Worm (Caenorhabditis elegans): ENCODE measurements around the gene egl-4.

egl-4 gene

ce11 chrIV:1908467-1908866 is 60.6 kb downstream of the egl-4 start:
- TF ChIP-seq unc-86 (tag; optimal IDR thresholded peaks at IDR 0.05): peak; percentile 10
- TF ChIP-seq T23F11.4 (GFP tag; optimal IDR thresholded peaks at IDR 0.05): peak; percentile 23
- peak; percentile 39 for TF ChIP-seq ref-2 (tag; optimal IDR thresholded peaks at IDR 0.05)
- TF ChIP-seq ahr-1 (tag; optimal IDR thresholded peaks at IDR 0.05): no peak
- TF ChIP-seq fkh-6 (tag; optimal IDR thresholded peaks at IDR 0.05): no peak
- peak; percentile 34 for TF ChIP-seq tbx-2 (tag; optimal IDR thresholded peaks at IDR 0.05)
- no peak for TF ChIP-seq hlh-13 (GFP tag; optimal IDR thresholded peaks at IDR 0.05)
- peak; percentile 68 for TF ChIP-seq ceh-31 (tag; optimal IDR thresholded peaks at IDR 0.05)
- peak; percentile 28 for TF ChIP-seq ceh-6 (GFP tag; optimal IDR thresholded peaks at IDR 0.05)

ce11 chrIV:1908921-1909320 is 61.0 kb downstream of the egl-4 start:
- TF ChIP-seq ceh-48 (tag; optimal IDR thresholded peaks at IDR 0.05) (no peak), ceh-2 (tag; optimal IDR thresholded peaks at IDR 0.05) (no peak), F13H6.1 (tag; optimal IDR thresholded peaks at IDR 0.05) (no peak), fax-1 (tag; optimal IDR thresholded peaks at IDR 0.05) (no peak), hlh-15 (tag; optimal IDR thresholded peaks at IDR 0.05) (no peak), elt-4 (tag; optimal IDR thresholded peaks at IDR 0.05) (no peak), gmeb-2 (tag; optimal IDR thresholded peaks at IDR 0.05) (no peak), pqm-1 (tag; optimal IDR thresholded peaks at IDR 0.05) (no peak), ceh-34 (tag; optimal IDR thresholded peaks at IDR 0.05) (no peak), ceh-6 (GFP tag; optimal IDR thresholded peaks at IDR 0.05) (no peak), hlh-30 (tag; optimal IDR thresholded peaks at IDR 0.05; ENCODE audit: insufficient read depth) (no peak), C08G9.2 (tag; optimal IDR thresholded peaks at IDR 0.05) (no peak)

ce11 chrIV:1911273-1911672 is 63.4 kb downstream of the egl-4 start:
- TF ChIP-seq T23F11.4 (GFP tag; optimal IDR thresholded peaks at IDR 0.05) (peak; percentile 10), tbx-2 (tag; optimal IDR thresholded peaks at IDR 0.05) (peak; percentile 0), pqm-1 (tag; optimal IDR thresholded peaks at IDR 0.05) (no peak), rnt-1 (tag; optimal IDR thresholded peaks at IDR 0.05) (peak; percentile 87)

- TF ChIP-seq tbx-2 (tag; optimal IDR thresholded peaks at IDR 0.05): no peak
- TF ChIP-seq dve-1 (tag; optimal IDR thresholded peaks at IDR 0.05): no peak
- no peak for TF ChIP-seq ttx-3 (tag; optimal IDR thresholded peaks at IDR 0.05)
- no peak for TF ChIP-seq hlh-6 (tag; optimal IDR thresholded peaks at IDR 0.05)
- TF ChIP-seq fkh-10 (GFP tag; optimal IDR thresholded peaks at IDR 0.05): no peak
Observed at ce11 chrIV:1914900-1915299, 67.0 kb downstream of the egl-4 start.

ce11 chrIV:1915549-1915948 is 67.7 kb downstream of the egl-4 start:
- TF ChIP-seq pqm-1 (tag; optimal IDR thresholded peaks at IDR 0.05): no peak

- no peak for TF ChIP-seq pag-3 (tag; optimal IDR thresholded peaks at IDR 0.05; ENCODE audit: borderline replicate concordance)
- no peak for TF ChIP-seq nhr-11 (tag; optimal IDR thresholded peaks at IDR 0.05)
- peak; percentile 90 for TF ChIP-seq sox-2 (GFP tag; IDR thresholded peaks at IDR 0.05)
- TF ChIP-seq ceh-34 (tag; optimal IDR thresholded peaks at IDR 0.05): no peak
- TF ChIP-seq K02D7.2 (tag; optimal IDR thresholded peaks at IDR 0.05): no peak
- no peak for TF ChIP-seq nfya-1 (tag; optimal IDR thresholded peaks at IDR 0.05)
- TF ChIP-seq mec-3 (tag; optimal IDR thresholded peaks at IDR 0.05; ENCODE audit: borderline replicate concordance): no peak
Observed at ce11 chrIV:1916247-1916646, 68.4 kb downstream of the egl-4 start.

ce11 chrIV:1917819-1918218 is 69.9 kb downstream of the egl-4 start, which contains the start of gene elt-6:
elt-6 (plus strand) TSS chrIV:1917977.
- TF ChIP-seq C38D4.7 (GFP tag; optimal IDR thresholded peaks at IDR 0.05) (no peak), ref-2 (tag; optimal IDR thresholded peaks at IDR 0.05) (peak; percentile 19)
